Fruit fly (Drosophila melanogaster) whole organism, embryonic: ENCODE results near the gene CG15818.

Source experiments
- Bdp1 ChIP-seq: fragments of 200-800 bp; sonication (Bioruptor generic); optimal IDR thresholded peaks from 3 replicates; lab custom pipeline; 2016; ENCODE audit warnings: missing biosample characterization, missing genetic modification characterization
- CG10654 ChIP-seq: fragments of 200-800 bp; sonication (Bioruptor generic); optimal IDR thresholded peaks from 2 replicates; lab custom pipeline; 2016; ENCODE audit warnings: missing biosample characterization, missing genetic modification characterization
- CG11696 ChIP-seq: fragments of 200-800 bp; sonication (Bioruptor generic); IDR thresholded peaks from 2 replicates; pipeline ENCODE4 v1.3.6; 2022; ENCODE audit warnings: missing biosample characterization, missing genetic modification characterization
- CG12236 ChIP-seq: fragments of 200-800 bp; sonication (Bioruptor generic); optimal IDR thresholded peaks from 2 replicates; lab custom pipeline; 2016; ENCODE audit warnings: missing biosample characterization, missing genetic modification characterization
- CG14014 ChIP-seq: fragments of 200-800 bp; sonication (Bioruptor generic); IDR thresholded peaks from 2 replicates; pipeline ENCODE4 v1.3.6; 2022; ENCODE audit warnings: missing biosample characterization, missing genetic modification characterization
- CG1603 ChIP-seq: fragments of 200-800 bp; sonication (Bioruptor generic); optimal IDR thresholded peaks from 2 replicates; lab custom pipeline; 2019; ENCODE audit warnings: missing biosample characterization, mild to moderate bottlenecking, missing genetic modification characterization, moderate library complexity
- CG16863 ChIP-seq: fragments of 200-800 bp; sonication (Bioruptor generic); optimal IDR thresholded peaks from 3 replicates; lab custom pipeline; 2016; ENCODE audit warnings: missing biosample characterization, missing genetic modification characterization
- CG17186 ChIP-seq: fragments of 200-800 bp; sonication (Bioruptor generic); optimal IDR thresholded peaks from 3 replicates; lab custom pipeline; 2017; ENCODE audit warnings: missing biosample characterization, missing genetic modification reagents, missing genetic modification characterization
- CG17359 ChIP-seq: fragments of 200-800 bp; sonication (Bioruptor generic); optimal IDR thresholded peaks from 3 replicates; lab custom pipeline; 2018; ENCODE audit warnings: missing biosample characterization, mild to moderate bottlenecking, missing genetic modification characterization, moderate library complexity
- CG2712 ChIP-seq: fragments of 200-800 bp; optimal IDR thresholded peaks from 3 replicates; lab custom pipeline; 2019; ENCODE audit warnings: missing biosample characterization, mild to moderate bottlenecking, missing genetic modification characterization, moderate library complexity
- CG31441 ChIP-seq: fragments of 200-800 bp; sonication (Bioruptor generic); IDR thresholded peaks from 2 replicates; pipeline ENCODE4 v1.3.6; 2022; ENCODE audit warnings: missing biosample characterization, missing genetic modification characterization
- CG3407 ChIP-seq: fragments of 200-800 bp; sonication (Bioruptor generic); optimal IDR thresholded peaks from 2 replicates; lab custom pipeline; 2018; ENCODE audit warnings: missing biosample characterization, mild to moderate bottlenecking, missing genetic modification characterization
- CG3847 ChIP-seq: fragments of 200-800 bp; sonication (Bioruptor generic); IDR thresholded peaks from 2 replicates; pipeline ENCODE4 v1.3.6; 2022; ENCODE audit warnings: missing biosample characterization, missing genetic modification characterization
- CG4707 ChIP-seq: fragments of 200-800 bp; sonication (Bioruptor generic); optimal IDR thresholded peaks from 2 replicates; lab custom pipeline; 2018; ENCODE audit warnings: missing biosample characterization, mild to moderate bottlenecking, missing genetic modification characterization, moderate library complexity
- CG5180 ChIP-seq: fragments of 200-800 bp; sonication (Bioruptor generic); optimal IDR thresholded peaks from 3 replicates; lab custom pipeline; 2017; ENCODE audit warnings: missing biosample characterization, missing genetic modification characterization, mild to moderate bottlenecking, moderate library complexity, missing genetic modification reagents
- CG5245 ChIP-seq: fragments of 200-800 bp; sonication (Bioruptor generic); optimal IDR thresholded peaks from 3 replicates; lab custom pipeline; 2016; ENCODE audit warnings: missing biosample characterization, missing genetic modification characterization
- CG6272 ChIP-seq: fragments of 200-800 bp; sonication (Bioruptor generic); IDR thresholded peaks from 2 replicates; pipeline ENCODE4 v1.3.6; 2022; ENCODE audit warnings: missing biosample characterization, missing genetic modification characterization
- CG7839 ChIP-seq: fragments of 200-800 bp; sonication (Bioruptor generic); optimal IDR thresholded peaks from 3 replicates; lab custom pipeline; 2018; ENCODE audit warnings: missing biosample characterization, mild to moderate bottlenecking, missing genetic modification characterization, moderate library complexity
- CkIIα-i1 ChIP-seq: fragments of 200-800 bp; sonication (Bioruptor generic); IDR thresholded peaks from 2 replicates; pipeline ENCODE4 v1.3.6; 2022; ENCODE audit warnings: missing biosample characterization, missing genetic modification characterization
- D19A ChIP-seq: fragments of 200-800 bp; optimal IDR thresholded peaks from 3 replicates; lab custom pipeline; 2019; ENCODE audit warnings: missing biosample characterization, mild to moderate bottlenecking, missing genetic modification characterization, moderate library complexity
- Dfd ChIP-seq, 2 experiments: fragments of >200 bp; optimal IDR thresholded peaks; 2 replicates each; lab custom pipeline; 2017; ENCODE audit warnings: missing biosample characterization in 2 of 2, missing genetic modification characterization in 2 of 2
- Eip74EF ChIP-seq, 2 experiments: fragments of 200-800 bp in 1 of 2; fragments of >200 bp in 1 of 2; sonication (Bioruptor generic) in 1 of 2; optimal IDR thresholded peaks; 2 replicates each; lab custom pipeline; 2017 to 2019; ENCODE audit warnings: missing biosample characterization in 2 of 2, missing genetic modification characterization in 2 of 2, mild to moderate bottlenecking in 1 of 2, moderate library complexity in 1 of 2
- HLH4C ChIP-seq: fragments of 200-800 bp; sonication (Bioruptor generic); IDR thresholded peaks from 3 replicates; pipeline ENCODE4 v1.3.6; 2022; ENCODE audit warnings: missing biosample characterization, missing genetic modification characterization; ENCODE audit not compliant: partially characterized antibody
- Hr78 ChIP-seq, 2 experiments: fragments of 200-800 bp in 1 of 2; fragments of >200 bp in 1 of 2; sonication (Bioruptor generic) in 1 of 2; optimal IDR thresholded peaks; 2 replicates each; lab custom pipeline; 2017 to 2019; ENCODE audit warnings: missing biosample characterization in 2 of 2, missing genetic modification characterization in 2 of 2, mild to moderate bottlenecking in 1 of 2, moderate library complexity in 1 of 2
- Med ChIP-seq: fragments of 200-800 bp; sonication (Bioruptor generic); peaks from one replicate; lab custom pipeline; 2016; ENCODE audit warnings: missing biosample characterization, missing genetic modification characterization, mild to moderate bottlenecking, inconsistent platforms, moderate library complexity
- Meics ChIP-seq: fragments of 200-800 bp; sonication (Bioruptor generic); optimal IDR thresholded peaks from 2 replicates; lab custom pipeline; 2017; ENCODE audit warnings: missing biosample characterization, mild to moderate bottlenecking, missing genetic modification characterization
- Nf-YC ChIP-seq: fragments of 200-800 bp; optimal IDR thresholded peaks from 3 replicates; lab custom pipeline; 2019; ENCODE audit warnings: missing biosample characterization, mild to moderate bottlenecking, missing genetic modification characterization, moderate library complexity
- Oli ChIP-seq: fragments of 200-800 bp; sonication (Bioruptor generic); optimal IDR thresholded peaks from 2 replicates; lab custom pipeline; 2018; ENCODE audit warnings: missing biosample characterization, mild to moderate bottlenecking, missing genetic modification characterization, moderate library complexity
- Side ChIP-seq: fragments of 200-800 bp; sonication (Bioruptor generic); optimal IDR thresholded peaks from 2 replicates; lab custom pipeline; 2016; ENCODE audit warnings: missing biosample characterization, missing genetic modification characterization
- Xbp1 ChIP-seq: fragments of 200-800 bp; sonication (Bioruptor generic); optimal IDR thresholded peaks from 3 replicates; lab custom pipeline; 2016; ENCODE audit warnings: missing biosample characterization, mild to moderate bottlenecking, missing genetic modification characterization
- ara ChIP-seq: fragments of 200-800 bp; sonication (Bioruptor generic); IDR thresholded peaks from 2 replicates; pipeline ENCODE4 v1.3.6; 2022; ENCODE audit warnings: missing biosample characterization, missing genetic modification characterization
- br ChIP-seq: fragments of >200 bp; optimal IDR thresholded peaks from 2 replicates; lab custom pipeline; 2017
- dati ChIP-seq: fragments of 200-800 bp; sonication (Bioruptor generic); IDR thresholded peaks from 2 replicates; pipeline ENCODE4 v1.3.6; 2022; ENCODE audit warnings: missing biosample characterization, missing genetic modification characterization
- dmrt99B ChIP-seq: fragments of 200-800 bp; sonication (Bioruptor generic); optimal IDR thresholded peaks from 2 replicates; lab custom pipeline; 2018; ENCODE audit warnings: missing biosample characterization, mild to moderate bottlenecking, missing genetic modification characterization, moderate library complexity
- fd102C ChIP-seq: fragments of 200-800 bp; sonication (Bioruptor generic); optimal IDR thresholded peaks from 2 replicates; lab custom pipeline; 2018; ENCODE audit warnings: missing biosample characterization, mild to moderate bottlenecking, missing genetic modification characterization, moderate library complexity
- fru ChIP-seq: fragments of >200 bp; optimal IDR thresholded peaks from 2 replicates; lab custom pipeline; 2017
- gsb ChIP-seq: fragments of 200-800 bp; sonication (Bioruptor generic); IDR thresholded peaks from 2 replicates; pipeline ENCODE4 v1.3.6; 2022; ENCODE audit warnings: missing biosample characterization, missing genetic modification characterization
- insv ChIP-seq, 2 experiments: fragments of 200-800 bp; sonication (Bioruptor generic); optimal IDR thresholded peaks; 3 replicates each; lab custom pipeline; 2016 to 2018; ENCODE audit warnings: missing biosample characterization in 2 of 2, missing genetic modification characterization in 2 of 2
- jumu ChIP-seq: fragments of 200-800 bp; sonication (Bioruptor generic); optimal IDR thresholded peaks from 3 replicates; lab custom pipeline; 2016; ENCODE audit warnings: missing biosample characterization, missing genetic modification characterization
- lilli ChIP-seq: fragments of 200-800 bp; sonication (Bioruptor generic); optimal IDR thresholded peaks from 3 replicates; lab custom pipeline; 2016; ENCODE audit warnings: missing biosample characterization, missing genetic modification characterization
- phol ChIP-seq: fragments of 200-800 bp; sonication (Bioruptor generic); optimal IDR thresholded peaks from 3 replicates; lab custom pipeline; 2018; ENCODE audit warnings: missing biosample characterization, mild to moderate bottlenecking, missing genetic modification characterization, moderate library complexity
- repo ChIP-seq: fragments of 200-800 bp; sonication (Bioruptor generic); optimal IDR thresholded peaks from 2 replicates; lab custom pipeline; 2016; ENCODE audit warnings: missing biosample characterization, missing genetic modification characterization
- sd ChIP-seq: fragments of 200-800 bp; sonication (Bioruptor generic); optimal IDR thresholded peaks from 3 replicates; lab custom pipeline; 2018; ENCODE audit warnings: missing biosample characterization, mild to moderate bottlenecking, missing genetic modification characterization, moderate library complexity
- sima ChIP-seq: fragments of 200-800 bp; sonication (Bioruptor generic); optimal IDR thresholded peaks from 2 replicates; lab custom pipeline; 2016; ENCODE audit warnings: missing biosample characterization, missing genetic modification characterization
- sisA ChIP-seq: fragments of 200-800 bp; sonication (Bioruptor generic); IDR thresholded peaks from 2 replicates; pipeline ENCODE4 v1.3.6; 2022; ENCODE audit warnings: missing biosample characterization, missing genetic modification characterization
- sob ChIP-seq: fragments of 200-800 bp; sonication (Bioruptor generic); IDR thresholded peaks from 2 replicates; pipeline ENCODE4 v1.3.6; 2022; ENCODE audit warnings: missing biosample characterization, missing genetic modification characterization
- ssp ChIP-seq: fragments of 200-800 bp; sonication (Bioruptor generic); IDR thresholded peaks from 2 replicates; pipeline ENCODE4 v1.3.6; 2022; ENCODE audit warnings: missing biosample characterization, missing genetic modification characterization
- tgo ChIP-seq: fragments of 200-800 bp; sonication (Bioruptor generic); IDR thresholded peaks from 3 replicates; pipeline ENCODE4 v1.3.6; 2022; ENCODE audit warnings: missing biosample characterization, missing genetic modification characterization
- tio ChIP-seq: fragments of 200-800 bp; sonication (Bioruptor generic); optimal IDR thresholded peaks from 2 replicates; lab custom pipeline; 2017; ENCODE audit warnings: missing biosample characterization, missing genetic modification characterization, inconsistent platforms
- zfh2 ChIP-seq: fragments of 200-800 bp; sonication (Bioruptor generic); optimal IDR thresholded peaks from 2 replicates; lab custom pipeline; 2016; ENCODE audit warnings: missing biosample characterization, missing genetic modification characterization

The CG15818 gene

dm6 chr2L:7426326-7427066 is 15.8 kb downstream of the CG15818 start, which contains the start of gene muc (continued):
- no peak for TF ChIP-seq jumu (GFP tag; lab: Kevin White, UChicago)
- peak; percentile 54 for TF ChIP-seq CG2712 (tag; lab: Kevin White, UChicago)
- peak; percentile 52 for TF ChIP-seq tgo (GFP tag; lab: Robert Waterston, UW)
- TF ChIP-seq gsb (GFP tag; lab: Robert Waterston, UW): no peak
- TF ChIP-seq CG12236 (GFP tag; lab: Kevin White, UChicago): no peak
- TF ChIP-seq Eip74EF (GFP tag; optimal IDR thresholded peaks at IDR 0.05; lab: Kevin White, UChicago): peak in 1 of 2 experiments; percentile 67
- TF ChIP-seq ara (GFP tag; lab: Robert Waterston, UW): no peak
- TF ChIP-seq phol (tag; lab: Kevin White, UChicago): peak; percentile 92
- no peak for TF ChIP-seq fru (lab: Kevin White, UChicago)
- TF ChIP-seq sob (GFP tag; lab: Robert Waterston, UW): peak; percentile 47; the same call in 1 of the 2 replicates
- peak; percentile 31 for TF ChIP-seq dmrt99B (tag; lab: Kevin White, UChicago)
- peak; percentile 42 for TF ChIP-seq tio (GFP tag; lab: Kevin White, UChicago)
- TF ChIP-seq CG17186: peak; percentile 54
- TF ChIP-seq br (lab: Kevin White, UChicago): no peak
- peak; percentile 17 for TF ChIP-seq Oli (tag; lab: Kevin White, UChicago)
- peak; percentile 53 for TF ChIP-seq CG7839 (tag; lab: Kevin White, UChicago)
- peak; percentile 41 for TF ChIP-seq CG17359 (tag; lab: Kevin White, UChicago)
- no peak for TF ChIP-seq Meics (GFP tag; lab: Kevin White, UChicago)
- peak; percentile 13 for TF ChIP-seq CG10654
- TF ChIP-seq fd102C: no peak
- TF ChIP-seq CkIIα-i1 (GFP tag; lab: Robert Waterston, UW): no peak
- no peak for TF ChIP-seq CG5245 (GFP tag; lab: Kevin White, UChicago)
- no peak for TF ChIP-seq Bdp1 (GFP tag; lab: Kevin White, UChicago)
- peak; percentile 59 for TF ChIP-seq lilli (GFP tag; lab: Kevin White, UChicago)
- TF ChIP-seq insv (GFP tag; optimal IDR thresholded peaks at IDR 0.05; lab: Kevin White, UChicago): peak; percentile 52 to 94
- TF ChIP-seq repo (GFP tag; lab: Kevin White, UChicago): no peak
- peak; percentile 26 for TF ChIP-seq sd (tag; lab: Kevin White, UChicago)
- TF ChIP-seq dati: no peak
- TF ChIP-seq HLH4C: 0 out of 3 replicates have a peak, but pooled peaks have one; percentile 30
- TF ChIP-seq zfh2: peak; percentile 41
- TF ChIP-seq CG5180: no peak
- peak; percentile 63 for TF ChIP-seq D19A (tag; lab: Kevin White, UChicago)
- no peak for TF ChIP-seq Nf-YC (tag; lab: Kevin White, UChicago)
- no peak for TF ChIP-seq Side
- TF ChIP-seq CG31441 (GFP tag; lab: Robert Waterston, UW): peak; percentile 52
- no peak for TF ChIP-seq sima (GFP tag; lab: Kevin White, UChicago)
- TF ChIP-seq CG1603: peak; percentile 70
- no peak for TF ChIP-seq CG6272
- TF ChIP-seq Hr78 (GFP tag; optimal IDR thresholded peaks at IDR 0.05; lab: Kevin White, UChicago): peak in 1 of 2 experiments; percentile 16
- TF ChIP-seq CG3407 (GFP tag; lab: Kevin White, UChicago): no peak
- 0 out of 2 replicates have a peak, but pooled peaks have one; percentile 16 for TF ChIP-seq CG11696 (GFP tag; lab: Robert Waterston, UW)
- 0 out of 2 replicates have a peak, but pooled peaks have one; percentile 14 for TF ChIP-seq CG14014 (GFP tag; lab: Robert Waterston, UW)
- TF ChIP-seq Xbp1 (GFP tag; lab: Kevin White, UChicago): peak; percentile 54
- TF ChIP-seq Med (GFP tag; lab: Kevin White, UChicago): peak; percentile 59
- TF ChIP-seq ssp (GFP tag; lab: Robert Waterston, UW): peak; percentile 98
- TF ChIP-seq CG3847: peak; percentile 48; the same call in 1 of the 2 replicates
- no peak for TF ChIP-seq CG16863 (GFP tag; lab: Kevin White, UChicago)
- TF ChIP-seq CG4707 (GFP tag; lab: Kevin White, UChicago): no peak
- TF ChIP-seq sisA (GFP tag; lab: Robert Waterston, UW): 0 out of 2 replicates have a peak, but pooled peaks have one; percentile 28
- TF ChIP-seq Dfd (GFP tag; optimal IDR thresholded peaks at IDR 0.05; lab: Kevin White, UChicago): peak in 1 of 2 experiments; percentile 43
